Worm (Caenorhabditis elegans): ENCODE results near the gene gsp-1.

ce11 chrV:10684748-10685147 is 2.5 kb downstream of the gsp-1 start:
- TF ChIP-seq pes-1 (GFP tag; IDR thresholded peaks at IDR 0.05) (no peak), flt-1 (GFP tag; IDR thresholded peaks at IDR 0.05) (no peak), tra-4 (tag; optimal IDR thresholded peaks at IDR 0.05) (no peak), ama-1 (optimal IDR thresholded peaks at IDR 0.05) (no peak), tbx-11 (GFP tag; IDR thresholded peaks at IDR 0.05) (no peak), ets-7 (tag; optimal IDR thresholded peaks at IDR 0.05) (no peak), scrt-1 (GFP tag; IDR thresholded peaks at IDR 0.05) (no peak), B0310.2 (tag; optimal IDR thresholded peaks at IDR 0.05) (no peak), hmbx-1 (tag; optimal IDR thresholded peaks at IDR 0.05) (no peak)

Measured in whole organism, early embryonic.